Worm (Caenorhabditis elegans) whole organism, L2 larva: Measurements from ENCODE around the gene F48E8.4.

ENCODE experiments used
- C34F6.9 ChIP-seq: fragments of 150-350 bp; optimal IDR thresholded peaks from 2 replicates; lab custom pipeline; 2014; ENCODE audit warnings: missing biosample characterization, missing genetic modification characterization
- F13H6.1 ChIP-seq: sonication (generic microtip); optimal IDR thresholded peaks from 2 replicates; lab custom pipeline; 2016; ENCODE audit warnings: missing genetic modification characterization, missing compliant biosample characterization
- R02D3.7 ChIP-seq: fragments of 150-350 bp; optimal IDR thresholded peaks from 2 replicates; lab custom pipeline; 2014; ENCODE audit warnings: missing biosample characterization, missing genetic modification characterization
- Y55F3AM.14 ChIP-seq: fragments of 200-800 bp; sonication (Bioruptor generic); optimal IDR thresholded peaks from 2 replicates; lab custom pipeline; 2018; ENCODE audit warnings: mild to moderate bottlenecking, missing genetic modification characterization, missing compliant biosample characterization
- ZK546.5 ChIP-seq: sonication (generic microtip); optimal IDR thresholded peaks from 2 replicates; lab custom pipeline; 2017; ENCODE audit warnings: missing biosample characterization, missing genetic modification characterization
- alr-1 ChIP-seq: fragments of 150-350 bp; optimal IDR thresholded peaks from 2 replicates; lab custom pipeline; 2014; ENCODE audit warnings: missing biosample characterization, missing genetic modification characterization
- aly-2 ChIP-seq: fragments of 150-350 bp; optimal IDR thresholded peaks from 2 replicates; lab custom pipeline; 2014; ENCODE audit warnings: missing biosample characterization, missing genetic modification characterization
- ama-1 ChIP-seq: fragments of 150-350 bp; optimal IDR thresholded peaks from 2 replicates; lab custom pipeline; 2018; ENCODE audit warnings: inconsistent platforms
- blmp-1 ChIP-seq: sonication (generic microtip); optimal IDR thresholded peaks from 2 replicates; lab custom pipeline; 2017; ENCODE audit warnings: missing genetic modification characterization, mild to moderate bottlenecking, missing compliant biosample characterization, antibody characterized with exemption, moderate library complexity; ENCODE audit not compliant: insufficient read depth
- ceh-16 ChIP-seq: fragments of 150-350 bp; optimal IDR thresholded peaks from 2 replicates; lab custom pipeline; 2014; ENCODE audit warnings: missing biosample characterization, missing genetic modification characterization
- crh-2 ChIP-seq: sonication (generic microtip); optimal IDR thresholded peaks from 2 replicates; lab custom pipeline; 2017; ENCODE audit warnings: missing biosample characterization, missing genetic modification characterization
- dmd-4 ChIP-seq: sonication (generic microtip); optimal IDR thresholded peaks from 2 replicates; lab custom pipeline; 2017; ENCODE audit warnings: missing biosample characterization, missing genetic modification characterization
- egl-27 ChIP-seq: sonication (generic microtip); optimal IDR thresholded peaks from 3 replicates; lab custom pipeline; 2017; ENCODE audit warnings: missing biosample characterization, missing genetic modification reagents, missing genetic modification characterization
- elt-1 ChIP-seq: fragments of 150-350 bp; optimal IDR thresholded peaks from 2 replicates; lab custom pipeline; 2014; ENCODE audit warnings: missing biosample characterization, missing genetic modification characterization
- elt-3 ChIP-seq: sonication (generic microtip); optimal IDR thresholded peaks from 2 replicates; lab custom pipeline; 2017; ENCODE audit warnings: missing biosample characterization, missing genetic modification characterization
- fos-1 ChIP-seq: fragments of 150-350 bp; optimal IDR thresholded peaks from 2 replicates; lab custom pipeline; 2014; ENCODE audit warnings: missing biosample characterization, missing genetic modification characterization
- lin-11 ChIP-seq: fragments of 150-350 bp; sonication (generic microtip); optimal IDR thresholded peaks from 2 replicates; lab custom pipeline; 2014; ENCODE audit warnings: missing biosample characterization, missing genetic modification characterization, inconsistent platforms, mixed read lengths
- lin-39 ChIP-seq: fragments of 150-350 bp; optimal IDR thresholded peaks from 2 replicates; lab custom pipeline; 2014; ENCODE audit warnings: missing biosample characterization, missing genetic modification reagents, missing genetic modification characterization
- lsy-2 ChIP-seq, 2 experiments: fragments of 150-350 bp in 1 of 2; sonication (generic microtip) in 1 of 2; optimal IDR thresholded peaks; 2 replicates each; lab custom pipeline; 2014 to 2017; ENCODE audit warnings: missing biosample characterization in 2 of 2, missing genetic modification characterization in 2 of 2
- mab-5 ChIP-seq: fragments of 150-350 bp; optimal IDR thresholded peaks from 2 replicates; lab custom pipeline; 2014; ENCODE audit warnings: missing biosample characterization, missing genetic modification characterization
- mbf-1 ChIP-seq: sonication (generic microtip); optimal IDR thresholded peaks from 2 replicates; lab custom pipeline; 2017; ENCODE audit warnings: missing biosample characterization, missing genetic modification characterization
- nhr-10 ChIP-seq: sonication (generic microtip); optimal IDR thresholded peaks from 2 replicates; lab custom pipeline; 2017; ENCODE audit warnings: missing biosample characterization, missing genetic modification characterization
- nhr-11 ChIP-seq: fragments of 150-350 bp; optimal IDR thresholded peaks from 2 replicates; lab custom pipeline; 2014; ENCODE audit warnings: missing biosample characterization, missing genetic modification characterization
- nhr-12 ChIP-seq: fragments of 150-350 bp; optimal IDR thresholded peaks from 2 replicates; lab custom pipeline; 2014; ENCODE audit warnings: missing biosample characterization, missing genetic modification characterization
- nhr-129 ChIP-seq: fragments of 150-350 bp; optimal IDR thresholded peaks from 2 replicates; lab custom pipeline; 2014; ENCODE audit warnings: missing biosample characterization, missing genetic modification characterization
- nhr-21 ChIP-seq: fragments of 150-350 bp; optimal IDR thresholded peaks from 2 replicates; lab custom pipeline; 2014; ENCODE audit warnings: missing biosample characterization, missing genetic modification characterization
- nhr-237 ChIP-seq: fragments of 150-350 bp; optimal IDR thresholded peaks from 2 replicates; lab custom pipeline; 2014; ENCODE audit warnings: missing biosample characterization, missing genetic modification characterization
- nhr-25 ChIP-seq: fragments of 150-350 bp; sonication (generic microtip); optimal IDR thresholded peaks from 3 replicates; lab custom pipeline; 2014; ENCODE audit warnings: missing biosample characterization, missing genetic modification characterization
- nhr-6 ChIP-seq: fragments of 150-350 bp; optimal IDR thresholded peaks from 2 replicates; lab custom pipeline; 2014; ENCODE audit warnings: missing biosample characterization, missing genetic modification characterization
- nhr-77 ChIP-seq: fragments of 150-350 bp; optimal IDR thresholded peaks from 2 replicates; lab custom pipeline; 2014; ENCODE audit warnings: missing biosample characterization, missing genetic modification characterization
- peb-1 ChIP-seq: fragments of 150-350 bp; optimal IDR thresholded peaks from 2 replicates; lab custom pipeline; 2014; ENCODE audit warnings: missing biosample characterization, missing genetic modification characterization
- sem-4 ChIP-seq: fragments of 150-350 bp; optimal IDR thresholded peaks from 2 replicates; lab custom pipeline; 2014; ENCODE audit warnings: missing biosample characterization, missing genetic modification reagents, missing genetic modification characterization
- skn-1 ChIP-seq: sonication (generic microtip); optimal IDR thresholded peaks from 2 replicates; lab custom pipeline; 2017; ENCODE audit warnings: missing biosample characterization, missing genetic modification characterization
- sma-3 ChIP-seq: sonication (generic microtip); optimal IDR thresholded peaks from 2 replicates; lab custom pipeline; 2016; ENCODE audit warnings: missing genetic modification reagents, missing genetic modification characterization, missing compliant biosample characterization
- sma-9 ChIP-seq, 2 experiments: fragments of 150-350 bp in 1 of 2; sonication (generic microtip) in 1 of 2; optimal IDR thresholded peaks; 2 replicates each; lab custom pipeline; 2014 to 2016; ENCODE audit warnings: missing genetic modification characterization in 2 of 2, mild to moderate bottlenecking in 1 of 2, missing biosample characterization in 1 of 2, missing compliant biosample characterization in 1 of 2, missing genetic modification reagents in 1 of 2, moderate library complexity in 1 of 2
- snpc-4 ChIP-seq: fragments of 150-350 bp; optimal IDR thresholded peaks from 2 replicates; lab custom pipeline; 2014; ENCODE audit warnings: missing biosample characterization, missing genetic modification characterization
- unc-39 ChIP-seq: fragments of 150-350 bp; optimal IDR thresholded peaks from 2 replicates; lab custom pipeline; 2014; ENCODE audit warnings: missing biosample characterization, missing genetic modification characterization
- unc-55 ChIP-seq: fragments of 150-350 bp; sonication (generic microtip); optimal IDR thresholded peaks from 3 replicates; lab custom pipeline; 2014; ENCODE audit warnings: missing biosample characterization, missing genetic modification reagents, missing genetic modification characterization
- ztf-1 ChIP-seq: fragments of 200-800 bp; sonication (Bioruptor generic); conservative IDR thresholded peaks from 2 replicates; pipeline ENCODE4 v1.3.6; 2022; ENCODE audit warnings: missing genetic modification characterization, missing compliant biosample characterization
- ztf-11 ChIP-seq: sonication (generic microtip); optimal IDR thresholded peaks from 2 replicates; lab custom pipeline; 2017; ENCODE audit warnings: missing biosample characterization, missing genetic modification characterization

Gene F48E8.4

DNA sequence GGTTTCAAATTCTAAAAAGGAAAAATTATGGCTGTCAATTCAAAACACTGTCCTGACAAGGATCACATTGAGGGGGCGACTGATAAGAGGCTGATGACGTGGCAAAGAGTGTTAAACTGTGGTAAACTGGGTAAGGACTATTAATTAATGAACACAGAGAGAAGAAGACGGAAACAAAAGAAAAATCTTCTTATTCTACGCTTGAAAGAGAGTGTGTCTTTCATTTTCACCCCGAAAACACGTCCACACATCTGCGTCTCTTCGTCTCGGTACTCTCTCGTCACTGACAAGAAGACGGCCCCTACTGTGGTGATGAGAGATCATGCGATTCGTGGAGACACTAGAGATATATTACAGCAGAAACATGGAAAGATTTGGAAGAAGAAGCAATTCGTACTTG lies 32.0 kb upstream of the F48E8.4 start:
- no peak for TF ChIP-seq nhr-6
- no peak for TF ChIP-seq alr-1 (tag; lab: Kevin White, UChicago)
- TF ChIP-seq blmp-1 (tag; lab: Kevin White, UChicago): peak; percentile 68
- no peak for TF ChIP-seq lin-11 (tag; lab: Kevin White, UChicago)
- no peak for TF ChIP-seq unc-55 (GFP tag; lab: Kevin White, UChicago)
- TF ChIP-seq nhr-21: peak; percentile 46
- peak; percentile 97 for TF ChIP-seq crh-2 (tag; lab: Kevin White, UChicago)
- TF ChIP-seq skn-1 (tag; lab: Kevin White, UChicago): no peak
- peak; percentile 52 for TF ChIP-seq F13H6.1 (tag; lab: Kevin White, UChicago)
- peak; percentile 56 for TF ChIP-seq sma-9 (GFP tag; optimal IDR thresholded peaks at IDR 0.05; lab: Kevin White, UChicago)
- no peak for TF ChIP-seq sma-9 (tag; optimal IDR thresholded peaks at IDR 0.05; lab: Kevin White, UChicago)
- TF ChIP-seq C34F6.9 (tag; lab: Kevin White, UChicago): no peak
- no peak for TF ChIP-seq R02D3.7 (tag; lab: Kevin White, UChicago)
- TF ChIP-seq nhr-12 (tag; lab: Kevin White, UChicago): no peak
- no peak for TF ChIP-seq unc-39 (tag; lab: Kevin White, UChicago)
- TF ChIP-seq nhr-11 (tag; lab: Kevin White, UChicago): no peak
- TF ChIP-seq ZK546.5 (tag; lab: Kevin White, UChicago): no peak
- no peak for TF ChIP-seq nhr-237 (tag; lab: Kevin White, UChicago)
- TF ChIP-seq nhr-25: peak; percentile 7
- peak; percentile 71 for TF ChIP-seq sem-4 (tag; lab: Kevin White, UChicago)
- TF ChIP-seq snpc-4: no peak
- no peak for TF ChIP-seq elt-3
- TF ChIP-seq peb-1 (tag; lab: Kevin White, UChicago): no peak
- TF ChIP-seq ama-1: no peak
- no peak for TF ChIP-seq nhr-77 (tag; lab: Kevin White, UChicago)
- TF ChIP-seq nhr-129 (tag; lab: Kevin White, UChicago): peak; percentile 36
- no peak for TF ChIP-seq mbf-1 (tag; lab: Kevin White, UChicago)
- no peak for TF ChIP-seq ztf-11 (tag; lab: Kevin White, UChicago)
- peak; percentile 35 for TF ChIP-seq sma-3 (GFP tag; lab: Kevin White, UChicago)
- no peak for TF ChIP-seq egl-27 (tag; lab: Kevin White, UChicago)
- TF ChIP-seq dmd-4: no peak
- no peak for TF ChIP-seq mab-5 (tag; lab: Kevin White, UChicago)
- TF ChIP-seq lsy-2 (tag; optimal IDR thresholded peaks at IDR 0.05; lab: Kevin White, UChicago): peak in 1 of 2 experiments; percentile 49
- no peak for TF ChIP-seq nhr-10
- peak; percentile 9 for TF ChIP-seq fos-1 (tag; lab: Kevin White, UChicago)

DNA sequence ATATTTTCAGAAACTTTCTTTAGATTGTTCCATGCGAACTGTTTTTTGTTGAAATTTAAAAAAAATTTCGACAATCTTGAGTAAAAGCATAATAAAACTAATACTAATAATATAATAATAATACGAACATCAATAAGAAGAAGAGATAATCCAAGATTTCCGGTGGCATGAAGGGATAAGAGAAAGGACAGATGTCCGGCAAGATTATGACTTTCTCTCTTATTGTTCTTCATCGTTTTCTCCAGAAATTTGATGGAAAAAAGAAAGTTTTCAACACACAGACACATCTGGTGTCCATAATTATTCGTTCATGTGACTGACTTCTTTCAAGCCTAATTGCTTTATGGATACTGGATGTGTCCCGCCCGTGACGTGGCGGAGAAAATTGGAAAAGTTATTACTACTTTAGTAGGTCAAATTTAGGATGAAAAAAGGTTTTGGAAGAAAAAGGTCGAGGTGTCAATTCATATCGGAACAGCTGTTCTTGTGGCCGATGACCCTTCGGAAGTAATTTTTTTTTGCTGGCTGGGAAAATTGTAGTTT lies 30.8 kb upstream of the F48E8.4 start:
- no peak for TF ChIP-seq unc-55 (GFP tag; lab: Kevin White, UChicago)
- TF ChIP-seq lin-39 (tag; lab: Kevin White, UChicago): no peak
- peak; percentile 34 for TF ChIP-seq blmp-1 (tag; lab: Kevin White, UChicago)
- no peak for TF ChIP-seq elt-3
- no peak for TF ChIP-seq fos-1 (tag; lab: Kevin White, UChicago)

DNA sequence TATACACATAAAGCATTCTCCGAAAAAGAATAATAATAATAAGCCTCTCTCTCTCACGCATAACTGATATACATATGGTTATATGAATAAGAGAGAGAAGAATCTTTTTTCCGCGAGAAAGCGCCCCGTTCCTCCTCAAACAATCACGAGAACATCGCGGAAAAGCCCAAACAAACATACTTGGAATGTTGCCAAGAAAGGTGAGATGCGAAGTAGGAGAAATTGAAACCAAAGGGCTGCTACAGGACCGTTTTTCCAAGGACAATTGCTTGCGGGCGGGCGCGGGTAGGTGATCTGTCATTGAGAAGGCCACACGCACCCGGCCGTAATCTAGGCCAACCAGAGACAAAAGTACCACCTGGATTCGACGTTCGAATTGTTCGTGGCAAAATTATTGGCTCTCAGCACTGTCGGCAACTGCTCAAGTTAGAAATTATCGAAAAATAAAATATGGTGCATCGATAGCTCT lies 29.7 kb upstream of the F48E8.4 start, which contains the start of gene dnj-24:
Gene dnj-24 (minus strand): TSS at position 419 of the 469 bp plus-strand sequence.
- no peak for TF ChIP-seq snpc-4
- TF ChIP-seq fos-1 (tag; lab: Kevin White, UChicago): no peak
- no peak for TF ChIP-seq blmp-1 (tag; lab: Kevin White, UChicago)
- no peak for TF ChIP-seq Y55F3AM.14 (GFP tag; lab: Kevin White, UChicago)
- no peak for TF ChIP-seq nhr-11 (tag; lab: Kevin White, UChicago)
- peak; percentile 4 for TF ChIP-seq sma-3 (GFP tag; lab: Kevin White, UChicago)
- no peak for TF ChIP-seq crh-2 (tag; lab: Kevin White, UChicago)
- TF ChIP-seq nhr-6: no peak
- no peak for TF ChIP-seq unc-39 (tag; lab: Kevin White, UChicago)
- no peak for TF ChIP-seq lin-11 (tag; lab: Kevin White, UChicago)
- TF ChIP-seq aly-2: no peak
- no peak for TF ChIP-seq elt-1 (tag; lab: Kevin White, UChicago)
- no peak for TF ChIP-seq nhr-21
- peak; percentile 1 for TF ChIP-seq ceh-16 (tag; lab: Kevin White, UChicago)
- no peak for TF ChIP-seq ztf-1 (GFP tag; lab: Robert Waterston, UW)
- TF ChIP-seq sem-4 (tag; lab: Kevin White, UChicago): no peak
- no peak for TF ChIP-seq ZK546.5 (tag; lab: Kevin White, UChicago)
- TF ChIP-seq, all 48 proteins: peak for 2
